Worm (Caenorhabditis elegans) whole organism, L4 larva: Measurements from ENCODE around the gene B0507.2.

Experiments used
- F10B5.3 ChIP-seq: sonication (generic microtip); optimal IDR thresholded peaks from 2 replicates; lab custom pipeline; 2016; ENCODE audit warnings: mild to moderate bottlenecking, missing genetic modification characterization, missing compliant biosample characterization
- R02D3.7 ChIP-seq: fragments of 150-350 bp; sonication (generic microtip); optimal IDR thresholded peaks from 3 replicates; lab custom pipeline; 2014; ENCODE audit warnings: missing biosample characterization, missing genetic modification characterization
- Y105C5A.15 ChIP-seq: fragments of 200-800 bp; sonication (Bioruptor generic); IDR thresholded peaks from 2 replicates; pipeline ENCODE4 v1.3.6; 2022; ENCODE audit warnings: missing genetic modification characterization, missing compliant biosample characterization
- daf-12 ChIP-seq: fragments of 150-350 bp; optimal IDR thresholded peaks from 2 replicates; lab custom pipeline; 2014; ENCODE audit warnings: missing biosample characterization, missing genetic modification reagents, missing genetic modification characterization
- jun-1 ChIP-seq: fragments of 150-350 bp; optimal IDR thresholded peaks from 2 replicates; lab custom pipeline; 2014; ENCODE audit warnings: missing biosample characterization, missing genetic modification reagents, missing genetic modification characterization
- lsy-2 ChIP-seq, 2 experiments: fragments of 150-350 bp in 1 of 2; sonication (generic microtip) in 1 of 2; optimal IDR thresholded peaks; 2 replicates each; lab custom pipeline; 2014 to 2017; ENCODE audit warnings: missing biosample characterization in 2 of 2, missing genetic modification characterization in 2 of 2
- nhr-77 ChIP-seq: fragments of 150-350 bp; optimal IDR thresholded peaks from 2 replicates; lab custom pipeline; 2014; ENCODE audit warnings: missing biosample characterization, missing genetic modification characterization
- unc-39 ChIP-seq: sonication (generic microtip); optimal IDR thresholded peaks from 2 replicates; lab custom pipeline; 2017; ENCODE audit warnings: missing biosample characterization, missing genetic modification characterization
- ztf-11 ChIP-seq: fragments of 150-350 bp; optimal IDR thresholded peaks from 2 replicates; lab custom pipeline; 2014; ENCODE audit warnings: missing biosample characterization, missing genetic modification characterization

DNA sequence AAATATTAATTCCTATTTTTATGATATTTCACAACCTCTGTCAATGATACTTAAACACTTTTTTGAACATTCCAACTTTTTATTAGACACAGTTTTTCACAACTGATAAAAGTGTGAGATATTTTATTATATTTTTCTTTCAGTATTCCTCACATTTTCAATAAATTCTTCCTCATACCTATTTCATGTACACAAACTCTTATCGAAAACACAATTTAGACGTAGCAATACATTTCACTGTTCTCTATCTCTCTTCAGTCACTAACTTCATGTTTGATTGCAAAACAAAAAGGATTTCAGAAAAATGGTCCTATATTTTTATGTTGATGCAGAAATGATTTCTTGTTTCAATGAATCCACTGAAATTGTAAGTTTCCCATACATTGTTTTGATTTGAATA, 28.3 kb upstream of the B0507.2 start, which contains the start of gene B0507.6:
- TF ChIP-seq daf-12 (tag; lab: Kevin White, UChicago): no peak
- no peak for TF ChIP-seq ztf-11 (tag; lab: Kevin White, UChicago)
- no peak for TF ChIP-seq unc-39 (tag; lab: Kevin White, UChicago)
- no peak for TF ChIP-seq lsy-2 (tag; optimal IDR thresholded peaks at IDR 0.05; lab: Kevin White, UChicago)
- TF ChIP-seq nhr-77: no peak
- TF ChIP-seq R02D3.7 (tag; lab: Kevin White, UChicago): no peak
- TF ChIP-seq Y105C5A.15: no peak
- TF ChIP-seq jun-1 (tag; lab: Kevin White, UChicago): no peak
- no peak for TF ChIP-seq F10B5.3 (tag; lab: Kevin White, UChicago)
